Fruit fly (Drosophila melanogaster) whole organism, embryonic: ENCODE data around the gene Polr2I.

Source experiments
- ATbp ChIP-seq: fragments of 200-800 bp; sonication (Bioruptor generic); optimal IDR thresholded peaks from 2 replicates; lab custom pipeline; 2017; ENCODE audit warnings: missing biosample characterization, mild to moderate bottlenecking, missing genetic modification characterization, missing genetic modification reagents
- Abd-B ChIP-seq: fragments of 200-800 bp; sonication (Bioruptor generic); optimal IDR thresholded peaks from 2 replicates; lab custom pipeline; 2018; ENCODE audit warnings: missing biosample characterization, mild to moderate bottlenecking, missing genetic modification characterization, moderate library complexity
- Antp ChIP-seq: fragments of 200-800 bp; sonication (Bioruptor generic); optimal IDR thresholded peaks from 3 replicates; lab custom pipeline; 2016; ENCODE audit warnings: missing biosample characterization, missing genetic modification characterization
- CG10321 ChIP-seq: fragments of 200-800 bp; sonication (Bioruptor generic); IDR thresholded peaks from 2 replicates; pipeline ENCODE4 v1.3.6; 2022; ENCODE audit warnings: missing biosample characterization, missing genetic modification characterization
- CG12659 ChIP-seq: fragments of 200-800 bp; sonication (Bioruptor generic); optimal IDR thresholded peaks from 3 replicates; lab custom pipeline; 2017; ENCODE audit warnings: mild to moderate bottlenecking, missing biosample characterization, missing genetic modification reagents, missing genetic modification characterization
- CG14014 ChIP-seq: fragments of 200-800 bp; sonication (Bioruptor generic); IDR thresholded peaks from 2 replicates; pipeline ENCODE4 v1.3.6; 2022; ENCODE audit warnings: missing biosample characterization, missing genetic modification characterization
- CG14710 ChIP-seq: fragments of 200-800 bp; sonication (Bioruptor generic); optimal IDR thresholded peaks from 3 replicates; lab custom pipeline; 2019; ENCODE audit warnings: missing biosample characterization, mild to moderate bottlenecking, missing genetic modification characterization, moderate library complexity
- CG17186 ChIP-seq: fragments of 200-800 bp; sonication (Bioruptor generic); optimal IDR thresholded peaks from 3 replicates; lab custom pipeline; 2017; ENCODE audit warnings: missing biosample characterization, missing genetic modification reagents, missing genetic modification characterization
- CG18599 ChIP-seq: fragments of 200-800 bp; sonication (Bioruptor generic); optimal IDR thresholded peaks from 3 replicates; lab custom pipeline; 2017; ENCODE audit warnings: missing biosample characterization, missing genetic modification characterization, mild to moderate bottlenecking, moderate library complexity, missing genetic modification reagents
- CG18764 ChIP-seq: fragments of 200-800 bp; sonication (Bioruptor generic); optimal IDR thresholded peaks from 3 replicates; lab custom pipeline; 2016; ENCODE audit warnings: missing biosample characterization, missing genetic modification characterization
- CG2129 ChIP-seq: fragments of 200-800 bp; sonication (Bioruptor generic); IDR thresholded peaks from 2 replicates; pipeline ENCODE4 v1.3.6; 2022; ENCODE audit warnings: missing biosample characterization, missing genetic modification characterization; ENCODE audit not compliant: partially characterized antibody
- CG2678 ChIP-seq: fragments of 200-800 bp; sonication (Bioruptor generic); optimal IDR thresholded peaks from 3 replicates; lab custom pipeline; 2019; ENCODE audit warnings: missing biosample characterization, mild to moderate bottlenecking, missing genetic modification characterization, moderate library complexity
- CG2875 ChIP-seq: fragments of 200-800 bp; sonication (Bioruptor generic); optimal IDR thresholded peaks from 2 replicates; lab custom pipeline; 2017; ENCODE audit warnings: missing biosample characterization, mild to moderate bottlenecking, missing genetic modification characterization, missing genetic modification reagents
- CG30403 ChIP-seq: fragments of 200-800 bp; sonication (Bioruptor generic); optimal IDR thresholded peaks from 3 replicates; lab custom pipeline; 2016; ENCODE audit warnings: missing biosample characterization, missing genetic modification characterization
- CG31441 ChIP-seq: fragments of 200-800 bp; sonication (Bioruptor generic); IDR thresholded peaks from 2 replicates; pipeline ENCODE4 v1.3.6; 2022; ENCODE audit warnings: missing biosample characterization, missing genetic modification characterization
- CG32772 ChIP-seq: fragments of 200-800 bp; sonication (Bioruptor generic); IDR thresholded peaks from 2 replicates; pipeline ENCODE4 v1.3.6; 2022; ENCODE audit warnings: missing biosample characterization, missing genetic modification characterization
- CG3407 ChIP-seq: fragments of 200-800 bp; sonication (Bioruptor generic); optimal IDR thresholded peaks from 2 replicates; lab custom pipeline; 2018; ENCODE audit warnings: missing biosample characterization, mild to moderate bottlenecking, missing genetic modification characterization
- CG7271 ChIP-seq: fragments of 200-800 bp; sonication (Bioruptor generic); optimal IDR thresholded peaks from 2 replicates; lab custom pipeline; 2018; ENCODE audit warnings: missing biosample characterization, mild to moderate bottlenecking, missing genetic modification characterization, moderate library complexity
- CG7963 ChIP-seq: fragments of 200-800 bp; sonication (Bioruptor generic); IDR thresholded peaks from 3 replicates; pipeline ENCODE4 v1.3.6; 2022; ENCODE audit warnings: missing biosample characterization, missing genetic modification characterization; ENCODE audit not compliant: partially characterized antibody
- CG8359 ChIP-seq: fragments of 200-800 bp; sonication (Bioruptor generic); optimal IDR thresholded peaks from 2 replicates; lab custom pipeline; 2017; ENCODE audit warnings: missing biosample characterization, mild to moderate bottlenecking, missing genetic modification characterization, borderline replicate concordance
- CG8388 ChIP-seq: fragments of 200-800 bp; sonication (Bioruptor generic); optimal IDR thresholded peaks from 2 replicates; lab custom pipeline; 2019; ENCODE audit warnings: missing biosample characterization, mild to moderate bottlenecking, missing genetic modification characterization, moderate library complexity
- CTCF ChIP-seq: fragments of 200-800 bp; sonication (Bioruptor generic); optimal IDR thresholded peaks from 2 replicates; lab custom pipeline; 2017; ENCODE audit warnings: missing biosample characterization, mild to moderate bottlenecking, missing genetic modification characterization, moderate library complexity
- Dbx ChIP-seq: fragments of 200-800 bp; sonication (Bioruptor generic); IDR thresholded peaks from 3 replicates; pipeline ENCODE4 v1.3.6; 2022; ENCODE audit warnings: missing biosample characterization, missing genetic modification characterization
- HmgZ ChIP-seq: fragments of 200-800 bp; sonication (Bioruptor generic); optimal IDR thresholded peaks from 2 replicates; lab custom pipeline; 2018; ENCODE audit warnings: missing biosample characterization, mild to moderate bottlenecking, missing genetic modification characterization
- Hmr ChIP-seq: fragments of 200-800 bp; sonication (Bioruptor generic); optimal IDR thresholded peaks from 3 replicates; lab custom pipeline; 2017; ENCODE audit warnings: mild to moderate bottlenecking, missing biosample characterization, missing genetic modification reagents, missing genetic modification characterization
- Mad ChIP-seq: fragments of 200-800 bp; sonication (Bioruptor generic); optimal IDR thresholded peaks from 2 replicates; lab custom pipeline; 2016; ENCODE audit warnings: missing biosample characterization, missing genetic modification characterization
- Scr ChIP-seq: fragments of 200-800 bp; sonication (Bioruptor generic); IDR thresholded peaks from 2 replicates; pipeline ENCODE4 v1.3.6; 2022; ENCODE audit warnings: missing biosample characterization, missing genetic modification characterization; ENCODE audit not compliant: partially characterized antibody
- Sox100B ChIP-seq: fragments of 200-800 bp; sonication (Bioruptor generic); optimal IDR thresholded peaks from 3 replicates; lab custom pipeline; 2018; ENCODE audit warnings: missing biosample characterization, mild to moderate bottlenecking, missing genetic modification characterization
- Stat92E ChIP-seq, 3 experiments: fragments of >200 bp in 2 of 3; fragments of 200-800 bp in 1 of 3; sonication (Bioruptor generic) in 1 of 3; optimal IDR thresholded peaks; 2 replicates each; lab custom pipeline; 2017 to 2019; ENCODE audit warnings: missing biosample characterization in 3 of 3, missing genetic modification characterization in 3 of 3, mild to moderate bottlenecking in 1 of 3, moderate library complexity in 1 of 3
- abd-A ChIP-seq: fragments of 200-800 bp; sonication (Bioruptor generic); optimal IDR thresholded peaks from 3 replicates; lab custom pipeline; 2019; ENCODE audit warnings: missing biosample characterization, mild to moderate bottlenecking, missing genetic modification characterization, moderate library complexity
- bcd ChIP-seq: fragments of 200-800 bp; sonication (Bioruptor generic); optimal IDR thresholded peaks from 2 replicates; lab custom pipeline; 2017; ENCODE audit warnings: missing biosample characterization, mild to moderate bottlenecking, missing genetic modification characterization
- cg ChIP-seq: fragments of 200-800 bp; sonication (Bioruptor generic); optimal IDR thresholded peaks from 3 replicates; lab custom pipeline; 2019; ENCODE audit warnings: missing biosample characterization, mild to moderate bottlenecking, missing genetic modification characterization, moderate library complexity
- crp ChIP-seq, 2 experiments: fragments of 200-800 bp; sonication (Bioruptor generic); optimal IDR thresholded peaks; 2 replicates in 1 of 2; 3 replicates in 1 of 2; lab custom pipeline; 2017; ENCODE audit warnings: missing biosample characterization in 2 of 2, missing genetic modification characterization in 2 of 2, mild to moderate bottlenecking in 1 of 2, moderate library complexity in 1 of 2
- grau ChIP-seq: fragments of 200-800 bp; optimal IDR thresholded peaks from 3 replicates; lab custom pipeline; 2019; ENCODE audit warnings: missing biosample characterization, mild to moderate bottlenecking, missing genetic modification characterization, moderate library complexity
- grn ChIP-seq: fragments of 200-800 bp; sonication (Bioruptor generic); optimal IDR thresholded peaks from 3 replicates; lab custom pipeline; 2017; ENCODE audit warnings: missing biosample characterization, missing genetic modification characterization
- hkb ChIP-seq, 2 experiments: fragments of 200-800 bp in 1 of 2; fragments of >200 bp in 1 of 2; sonication (Bioruptor generic) in 1 of 2; IDR thresholded peaks in 1 of 2; optimal IDR thresholded peaks in 1 of 2; 2 replicates each; pipeline versions ENCODE4 v1.3.6 to Lab custom; 2017 to 2022; ENCODE audit warnings: missing biosample characterization in 1 of 2, missing genetic modification characterization in 1 of 2
- jumu ChIP-seq: fragments of 200-800 bp; sonication (Bioruptor generic); optimal IDR thresholded peaks from 3 replicates; lab custom pipeline; 2016; ENCODE audit warnings: missing biosample characterization, missing genetic modification characterization
- lmd ChIP-seq: fragments of 200-800 bp; sonication (Bioruptor generic); IDR thresholded peaks from 2 replicates; pipeline ENCODE4 v1.3.6; 2022; ENCODE audit warnings: missing biosample characterization, missing genetic modification characterization
- nmo ChIP-seq: fragments of 200-800 bp; sonication (Bioruptor generic); optimal IDR thresholded peaks from 2 replicates; lab custom pipeline; 2018; ENCODE audit warnings: missing biosample characterization, mild to moderate bottlenecking, missing genetic modification characterization, moderate library complexity
- peb ChIP-seq: fragments of 200-800 bp; sonication (Bioruptor generic); IDR thresholded peaks from 2 replicates; pipeline ENCODE4 v1.3.6; 2022; ENCODE audit warnings: missing biosample characterization, missing genetic modification characterization
- prd ChIP-seq, 3 experiments: fragments of >200 bp in 2 of 3; fragments of 200-800 bp in 1 of 3; sonication (Bioruptor generic) in 1 of 3; optimal IDR thresholded peaks in 2 of 3; IDR thresholded peaks in 1 of 3; 2 replicates in 2 of 3; 3 replicates in 1 of 3; pipeline versions ENCODE4 v1.3.6 to Lab custom; 2017 to 2022; ENCODE audit warnings: missing biosample characterization in 1 of 3, missing genetic modification characterization in 1 of 3
- slbo ChIP-seq: fragments of 200-800 bp; sonication (Bioruptor generic); IDR thresholded peaks from 2 replicates; pipeline ENCODE4 v1.3.6; 2022; ENCODE audit warnings: missing biosample characterization, missing genetic modification characterization
- trh ChIP-seq: fragments of 200-800 bp; sonication (Bioruptor generic); optimal IDR thresholded peaks from 2 replicates; lab custom pipeline; 2016; ENCODE audit warnings: missing biosample characterization, missing genetic modification characterization
- unpg ChIP-seq: fragments of 200-800 bp; sonication (Bioruptor generic); optimal IDR thresholded peaks from 3 replicates; lab custom pipeline; 2018; ENCODE audit warnings: missing biosample characterization, mild to moderate bottlenecking, missing genetic modification characterization, moderate library complexity
- usp ChIP-seq: fragments of >200 bp; optimal IDR thresholded peaks from 2 replicates; lab custom pipeline; 2017; ENCODE audit warnings: missing biosample characterization, missing genetic modification characterization
- zen2 ChIP-seq: fragments of 200-800 bp; sonication (Bioruptor generic); IDR thresholded peaks from 3 replicates; pipeline ENCODE4 v1.3.6; 2022; ENCODE audit warnings: missing biosample characterization, missing genetic modification characterization; ENCODE audit not compliant: partially characterized antibody
- zf30C ChIP-seq: fragments of 200-800 bp; sonication (Bioruptor generic); optimal IDR thresholded peaks from 3 replicates; lab custom pipeline; 2018; ENCODE audit warnings: missing biosample characterization, mild to moderate bottlenecking, missing genetic modification characterization

Polr2I gene

dm6 chr3R:14279311-14279998 lies 29.4 kb upstream of the Polr2I start (continued):
- peak; percentile 35 for TF ChIP-seq ATbp
- TF ChIP-seq Antp (GFP tag; lab: Kevin White, UChicago): no peak
- TF ChIP-seq Dbx (GFP tag; lab: Robert Waterston, UW): no peak
- TF ChIP-seq CG2678 (tag; lab: Kevin White, UChicago): peak; percentile 65
- no peak for TF ChIP-seq CG7963
- peak; percentile 29; the same call in 1 of the 2 replicates for TF ChIP-seq slbo
- peak; percentile 28 for TF ChIP-seq CG14710 (tag; lab: Kevin White, UChicago)
- 0 out of 2 replicates have a peak, but pooled peaks have one; percentile 19 for TF ChIP-seq lmd (GFP tag; lab: Robert Waterston, UW)
- TF ChIP-seq zen2 (GFP tag; lab: Robert Waterston, UW): no peak
- TF ChIP-seq CG17186 (GFP tag; lab: Kevin White, UChicago): no peak
- TF ChIP-seq CG14014 (GFP tag; lab: Robert Waterston, UW): no peak
- no peak for TF ChIP-seq CG8359
- peak; percentile 2 for TF ChIP-seq unpg
- peak; percentile 71 for TF ChIP-seq CG18599 (GFP tag; lab: Kevin White, UChicago)
- TF ChIP-seq abd-A: no peak
- peak; percentile 94 for TF ChIP-seq CG8388 (GFP tag; lab: Kevin White, UChicago)
- TF ChIP-seq trh (GFP tag; lab: Kevin White, UChicago): no peak
- TF ChIP-seq CG12659 (GFP tag; lab: Kevin White, UChicago): peak; percentile 10
- no peak for TF ChIP-seq CG18764 (GFP tag; lab: Kevin White, UChicago)
- TF ChIP-seq usp (GFP tag; lab: Kevin White, UChicago): no peak
- no peak for TF ChIP-seq hkb (optimal IDR thresholded peaks at IDR 0.05; lab: Kevin White, UChicago)
- TF ChIP-seq hkb (GFP tag; IDR thresholded peaks at IDR 0.05; lab: Robert Waterston, UW): peak; percentile 48
- TF ChIP-seq prd (optimal IDR thresholded peaks at IDR 0.05; lab: Kevin White, UChicago): no peak
- TF ChIP-seq prd (GFP tag; IDR thresholded peaks at IDR 0.05; lab: Robert Waterston, UW): no peak; the same call in 2 of the 3 replicates
- TF ChIP-seq Hmr (GFP tag; lab: Kevin White, UChicago): peak; percentile 49
- TF ChIP-seq crp (GFP tag; optimal IDR thresholded peaks at IDR 0.05; lab: Kevin White, UChicago): no peak
- TF ChIP-seq Abd-B (GFP tag; lab: Kevin White, UChicago): peak; percentile 10
- TF ChIP-seq CG7271 (tag; lab: Kevin White, UChicago): no peak
- TF ChIP-seq jumu (GFP tag; lab: Kevin White, UChicago): no peak
- TF ChIP-seq CG10321: no peak
- TF ChIP-seq nmo: peak; percentile 14
- peak; percentile 51 for TF ChIP-seq grau
- TF ChIP-seq Sox100B (GFP tag; lab: Kevin White, UChicago): peak; percentile 39
- TF ChIP-seq CG2129: no peak
- no peak for TF ChIP-seq CTCF (GFP tag; lab: Kevin White, UChicago)
- TF ChIP-seq cg (GFP tag; lab: Kevin White, UChicago): peak; percentile 57
- TF ChIP-seq CG30403 (GFP tag; lab: Kevin White, UChicago): peak; percentile 22
- TF ChIP-seq HmgZ (tag; lab: Kevin White, UChicago): no peak
- TF ChIP-seq bcd (GFP tag; lab: Kevin White, UChicago): peak; percentile 0
- no peak for TF ChIP-seq Mad (GFP tag; lab: Kevin White, UChicago)
- no peak for TF ChIP-seq Stat92E (GFP tag; optimal IDR thresholded peaks at IDR 0.05; lab: Kevin White, UChicago)
- peak; percentile 55 for TF ChIP-seq zf30C (GFP tag; lab: Kevin White, UChicago)
- TF ChIP-seq CG31441 (GFP tag; lab: Robert Waterston, UW): peak; percentile 39
- TF ChIP-seq Scr: no peak
- TF ChIP-seq CG2875 (GFP tag; lab: Kevin White, UChicago): peak; percentile 18
- no peak for TF ChIP-seq CG32772 (GFP tag; lab: Robert Waterston, UW)
- no peak for TF ChIP-seq CG3407 (GFP tag; lab: Kevin White, UChicago)
- TF ChIP-seq grn (GFP tag; lab: Kevin White, UChicago): no peak
- TF ChIP-seq peb (GFP tag; lab: Robert Waterston, UW): no peak
